Fruit fly (Drosophila melanogaster) whole organism, embryonic: ENCODE results near the gene Mo25.
A peak's percentile ranks its signal among the peaks of the same experiment; 100 is the strongest.

Experiments used
- Atf3 ChIP-seq: fragments of 200-800 bp; sonication (Bioruptor generic); optimal IDR thresholded peaks from 3 replicates; lab custom pipeline; 2016; ENCODE audit warnings: missing biosample characterization, missing genetic modification characterization
- Bgb ChIP-seq: fragments of 200-800 bp; sonication (Bioruptor generic); IDR thresholded peaks from 2 replicates; pipeline ENCODE4 v1.3.6; 2022; ENCODE audit warnings: missing biosample characterization, missing genetic modification characterization; ENCODE audit not compliant: partially characterized antibody
- CG12659 ChIP-seq: fragments of 200-800 bp; sonication (Bioruptor generic); optimal IDR thresholded peaks from 3 replicates; lab custom pipeline; 2017; ENCODE audit warnings: mild to moderate bottlenecking, missing biosample characterization, missing genetic modification reagents, missing genetic modification characterization
- CG13296 ChIP-seq: fragments of 200-800 bp; sonication (Bioruptor generic); optimal IDR thresholded peaks from 3 replicates; lab custom pipeline; 2018; ENCODE audit warnings: missing biosample characterization, mild to moderate bottlenecking, missing genetic modification characterization
- CG14710 ChIP-seq: fragments of 200-800 bp; sonication (Bioruptor generic); optimal IDR thresholded peaks from 3 replicates; lab custom pipeline; 2019; ENCODE audit warnings: missing biosample characterization, mild to moderate bottlenecking, missing genetic modification characterization, moderate library complexity
- CG15601 ChIP-seq: fragments of 200-800 bp; sonication (Bioruptor generic); optimal IDR thresholded peaks from 3 replicates; lab custom pipeline; 2019; ENCODE audit warnings: missing biosample characterization, mild to moderate bottlenecking, missing genetic modification characterization, moderate library complexity
- CG16813 ChIP-seq: fragments of 200-800 bp; sonication (Bioruptor generic); IDR thresholded peaks from 3 replicates; pipeline ENCODE4 v1.3.6; 2022; ENCODE audit warnings: missing biosample characterization, missing genetic modification characterization; ENCODE audit not compliant: partially characterized antibody
- CG17361 ChIP-seq: fragments of 200-800 bp; sonication (Bioruptor generic); IDR thresholded peaks from 3 replicates; pipeline ENCODE4 v1.3.6; 2022; ENCODE audit warnings: missing biosample characterization, missing genetic modification characterization
- CG18619 ChIP-seq: fragments of 200-800 bp; sonication (Bioruptor generic); optimal IDR thresholded peaks from 3 replicates; lab custom pipeline; 2017; ENCODE audit warnings: missing biosample characterization, mild to moderate bottlenecking, missing genetic modification characterization
- CG2116 ChIP-seq: fragments of 200-800 bp; sonication (Bioruptor generic); optimal IDR thresholded peaks from 3 replicates; lab custom pipeline; 2018; ENCODE audit warnings: missing biosample characterization, mild to moderate bottlenecking, missing genetic modification characterization
- CG2129 ChIP-seq: fragments of 200-800 bp; sonication (Bioruptor generic); IDR thresholded peaks from 2 replicates; pipeline ENCODE4 v1.3.6; 2022; ENCODE audit warnings: missing biosample characterization, missing genetic modification characterization; ENCODE audit not compliant: partially characterized antibody
- CG2712 ChIP-seq: fragments of 200-800 bp; optimal IDR thresholded peaks from 3 replicates; lab custom pipeline; 2019; ENCODE audit warnings: missing biosample characterization, mild to moderate bottlenecking, missing genetic modification characterization, moderate library complexity
- CG30020 ChIP-seq: fragments of 200-800 bp; optimal IDR thresholded peaks from 2 replicates; lab custom pipeline; 2019; ENCODE audit warnings: missing biosample characterization, mild to moderate bottlenecking, missing genetic modification characterization, moderate library complexity
- CG3407 ChIP-seq: fragments of 200-800 bp; sonication (Bioruptor generic); optimal IDR thresholded peaks from 2 replicates; lab custom pipeline; 2018; ENCODE audit warnings: missing biosample characterization, mild to moderate bottlenecking, missing genetic modification characterization
- CG34224 ChIP-seq: fragments of 200-800 bp; sonication (Bioruptor generic); IDR thresholded peaks from 3 replicates; pipeline ENCODE4 v1.3.6; 2022; ENCODE audit warnings: missing biosample characterization, missing genetic modification characterization; ENCODE audit not compliant: partially characterized antibody
- CG6654 ChIP-seq: fragments of 200-800 bp; sonication (Bioruptor generic); optimal IDR thresholded peaks from 2 replicates; lab custom pipeline; 2017; ENCODE audit warnings: missing biosample characterization, mild to moderate bottlenecking, missing genetic modification characterization
- CG8388 ChIP-seq: fragments of 200-800 bp; sonication (Bioruptor generic); optimal IDR thresholded peaks from 2 replicates; lab custom pipeline; 2019; ENCODE audit warnings: missing biosample characterization, mild to moderate bottlenecking, missing genetic modification characterization, moderate library complexity
- CG8924 ChIP-seq: fragments of 200-800 bp; optimal IDR thresholded peaks from 3 replicates; lab custom pipeline; 2019; ENCODE audit warnings: missing biosample characterization, mild to moderate bottlenecking, missing genetic modification characterization, moderate library complexity
- CG9797 ChIP-seq: fragments of 200-800 bp; sonication (Bioruptor generic); optimal IDR thresholded peaks from 3 replicates; lab custom pipeline; 2018; ENCODE audit warnings: missing biosample characterization, mild to moderate bottlenecking, missing genetic modification characterization
- CHES-1-like ChIP-seq: fragments of 200-800 bp; sonication (Bioruptor generic); optimal IDR thresholded peaks from 2 replicates; lab custom pipeline; 2016; ENCODE audit warnings: missing biosample characterization, missing genetic modification characterization
- D ChIP-seq, 2 experiments: fragments of 200-800 bp in 1 of 2; fragments of >200 bp in 1 of 2; sonication (Bioruptor generic) in 1 of 2; optimal IDR thresholded peaks; 2 replicates in 1 of 2; 3 replicates in 1 of 2; lab custom pipeline; 2017; ENCODE audit warnings: mild to moderate bottlenecking in 1 of 2, missing biosample characterization in 1 of 2, missing genetic modification characterization in 1 of 2, missing genetic modification reagents in 1 of 2
- E2f2 ChIP-seq: fragments of 200-800 bp; sonication (Bioruptor generic); IDR thresholded peaks from 2 replicates; pipeline ENCODE4 v1.3.6; 2022; ENCODE audit warnings: missing biosample characterization, missing genetic modification characterization
- H2.0 ChIP-seq: fragments of 200-800 bp; sonication (Bioruptor generic); IDR thresholded peaks from 2 replicates; pipeline ENCODE4 v1.3.6; 2022; ENCODE audit warnings: missing biosample characterization, missing genetic modification characterization
- MBD-R2 ChIP-seq: fragments of 200-800 bp; sonication (Bioruptor generic); IDR thresholded peaks from 2 replicates; pipeline ENCODE4 v1.3.6; 2022; ENCODE audit warnings: missing biosample characterization, missing genetic modification characterization
- MESR4 ChIP-seq: fragments of 200-800 bp; sonication (Bioruptor generic); optimal IDR thresholded peaks from 2 replicates; lab custom pipeline; 2018; ENCODE audit warnings: missing biosample characterization, mild to moderate bottlenecking, missing genetic modification characterization, moderate library complexity
- Ravus ChIP-seq: fragments of 200-800 bp; sonication (Bioruptor generic); IDR thresholded peaks from 2 replicates; pipeline ENCODE4 v1.3.6; 2022; ENCODE audit warnings: missing biosample characterization, missing genetic modification characterization
- Scr ChIP-seq: fragments of 200-800 bp; sonication (Bioruptor generic); IDR thresholded peaks from 2 replicates; pipeline ENCODE4 v1.3.6; 2022; ENCODE audit warnings: missing biosample characterization, missing genetic modification characterization; ENCODE audit not compliant: partially characterized antibody
- Six4 ChIP-seq: fragments of 200-800 bp; sonication (Bioruptor generic); optimal IDR thresholded peaks from 2 replicates; lab custom pipeline; 2016; ENCODE audit warnings: missing biosample characterization, missing genetic modification characterization
- Sry-δ ChIP-seq: fragments of 200-800 bp; sonication (Bioruptor generic); optimal IDR thresholded peaks from 2 replicates; lab custom pipeline; 2016; ENCODE audit warnings: missing biosample characterization, missing genetic modification characterization
- Stat92E ChIP-seq, 3 experiments: fragments of >200 bp in 2 of 3; fragments of 200-800 bp in 1 of 3; sonication (Bioruptor generic) in 1 of 3; optimal IDR thresholded peaks; 2 replicates each; lab custom pipeline; 2017 to 2019; ENCODE audit warnings: missing biosample characterization in 3 of 3, missing genetic modification characterization in 3 of 3, mild to moderate bottlenecking in 1 of 3, moderate library complexity in 1 of 3
- YL-1 ChIP-seq: fragments of 200-800 bp; sonication (Bioruptor generic); optimal IDR thresholded peaks from 3 replicates; lab custom pipeline; 2017; ENCODE audit warnings: missing biosample characterization, mild to moderate bottlenecking, missing genetic modification characterization
- amos ChIP-seq: fragments of 200-800 bp; sonication (Bioruptor generic); IDR thresholded peaks from 2 replicates; pipeline ENCODE4 v1.3.6; 2022; ENCODE audit warnings: missing biosample characterization, missing genetic modification characterization; ENCODE audit not compliant: partially characterized antibody
- dm ChIP-seq: fragments of 200-800 bp; sonication (Bioruptor generic); optimal IDR thresholded peaks from 3 replicates; lab custom pipeline; 2016; ENCODE audit warnings: missing biosample characterization, missing genetic modification characterization
- eve ChIP-seq, 2 experiments: fragments of >200 bp; optimal IDR thresholded peaks; 2 replicates each; lab custom pipeline; 2017; ENCODE audit warnings: missing biosample characterization in 2 of 2, missing genetic modification characterization in 2 of 2
- fu2 ChIP-seq: fragments of 200-800 bp; sonication (Bioruptor generic); optimal IDR thresholded peaks from 2 replicates; lab custom pipeline; 2016; ENCODE audit warnings: missing biosample characterization, missing genetic modification characterization
- gfzf ChIP-seq: fragments of 200-800 bp; sonication (Bioruptor generic); optimal IDR thresholded peaks from 2 replicates; lab custom pipeline; 2016; ENCODE audit warnings: missing biosample characterization, mild to moderate bottlenecking, missing genetic modification characterization, moderate library complexity
- hbn ChIP-seq: fragments of 200-800 bp; sonication (Bioruptor generic); IDR thresholded peaks from 2 replicates; pipeline ENCODE4 v1.3.6; 2022; ENCODE audit warnings: missing biosample characterization, missing genetic modification characterization; ENCODE audit not compliant: partially characterized antibody
- lbe ChIP-seq: fragments of 200-800 bp; sonication (Bioruptor generic); optimal IDR thresholded peaks from 2 replicates; lab custom pipeline; 2016; ENCODE audit warnings: missing biosample characterization, mild to moderate bottlenecking, missing genetic modification characterization
- lola ChIP-seq, 3 experiments: fragments of >200 bp in 2 of 3; fragments of 200-800 bp in 1 of 3; sonication (Bioruptor generic) in 1 of 3; optimal IDR thresholded peaks; 2 replicates each; lab custom pipeline; 2017 to 2019; ENCODE audit warnings: missing biosample characterization in 3 of 3, missing genetic modification characterization in 3 of 3, mild to moderate bottlenecking in 1 of 3, moderate library complexity in 1 of 3
- lov ChIP-seq, 2 experiments: fragments of 200-800 bp in 1 of 2; fragments of >200 bp in 1 of 2; sonication (Bioruptor generic) in 1 of 2; IDR thresholded peaks in 1 of 2; optimal IDR thresholded peaks in 1 of 2; 2 replicates in 1 of 2; 3 replicates in 1 of 2; pipeline versions ENCODE4 v1.3.6 to Lab custom; 2017 to 2022; ENCODE audit warnings: missing biosample characterization in 1 of 2, missing genetic modification characterization in 1 of 2
- odd ChIP-seq: fragments of 200-800 bp; sonication (Bioruptor generic); optimal IDR thresholded peaks from 2 replicates; lab custom pipeline; 2017; ENCODE audit warnings: missing biosample characterization, mild to moderate bottlenecking, missing genetic modification characterization
- prd ChIP-seq, 3 experiments: fragments of >200 bp in 2 of 3; fragments of 200-800 bp in 1 of 3; sonication (Bioruptor generic) in 1 of 3; optimal IDR thresholded peaks in 2 of 3; IDR thresholded peaks in 1 of 3; 2 replicates in 2 of 3; 3 replicates in 1 of 3; pipeline versions ENCODE4 v1.3.6 to Lab custom; 2017 to 2022; ENCODE audit warnings: missing biosample characterization in 1 of 3, missing genetic modification characterization in 1 of 3
- pzg ChIP-seq: fragments of 200-800 bp; sonication (Bioruptor generic); optimal IDR thresholded peaks from 3 replicates; lab custom pipeline; 2018; ENCODE audit warnings: missing biosample characterization, mild to moderate bottlenecking, missing genetic modification characterization, moderate library complexity
- ranshi ChIP-seq: fragments of 200-800 bp; sonication (Bioruptor generic); IDR thresholded peaks from 2 replicates; pipeline ENCODE4 v1.3.6; 2022; ENCODE audit warnings: missing biosample characterization, missing genetic modification characterization
- trem ChIP-seq: fragments of 200-800 bp; optimal IDR thresholded peaks from 3 replicates; lab custom pipeline; 2019; ENCODE audit warnings: missing biosample characterization, mild to moderate bottlenecking, missing genetic modification characterization, moderate library complexity
- unc-4 ChIP-seq: fragments of 200-800 bp; sonication (Bioruptor generic); IDR thresholded peaks from 2 replicates; pipeline ENCODE4 v1.3.6; 2022; ENCODE audit warnings: missing biosample characterization, missing genetic modification characterization; ENCODE audit not compliant: partially characterized antibody

Mo25 gene

dm6 chr3L:16612152-16612551 lies 3.1 kb downstream of the Mo25 start, which contains the start of gene CG4101 (continued):
- TF ChIP-seq fu2, result peak; percentile 78
- TF ChIP-seq CG6654 (GFP tag; lab: Kevin White, UChicago), result no peak
- no peak for TF ChIP-seq lov (optimal IDR thresholded peaks at IDR 0.05; lab: Kevin White, UChicago)
- peak; percentile 33; the same call in 1 of the 3 replicates for TF ChIP-seq lov (GFP tag; IDR thresholded peaks at IDR 0.05; lab: Robert Waterston, UW)
- TF ChIP-seq dm (GFP tag; lab: Kevin White, UChicago), result peak; percentile 27
- TF ChIP-seq Ravus (GFP tag; lab: Robert Waterston, UW), result peak; percentile 28; the same call in 1 of the 2 replicates
- TF ChIP-seq CG18619, result peak; percentile 50
- peak; percentile 77 for TF ChIP-seq H2.0 (GFP tag; lab: Robert Waterston, UW)
- TF ChIP-seq Stat92E (GFP tag; optimal IDR thresholded peaks at IDR 0.05; lab: Kevin White, UChicago), result no peak
- peak; percentile 65; the same call in 1 of the 2 replicates for TF ChIP-seq E2f2 (GFP tag; lab: Robert Waterston, UW)
- TF ChIP-seq CG8388 (GFP tag; lab: Kevin White, UChicago), result peak; percentile 52
- TF ChIP-seq CG3407 (GFP tag; lab: Kevin White, UChicago), result peak; percentile 31
- peak; percentile 80 for TF ChIP-seq CG15601 (tag; lab: Kevin White, UChicago)

dm6 chr3L:16610201-16610600 lies 5.1 kb downstream of the Mo25 start, which contains the start of gene Prosbeta6:
TSS of gene Prosbeta6 (minus strand) at chr3L:16610418.
- TF ChIP-seq Six4 (GFP tag; lab: Kevin White, UChicago), result no peak
- TF ChIP-seq CG13296 (GFP tag; lab: Kevin White, UChicago), result no peak
- peak; percentile 62 for TF ChIP-seq amos (GFP tag; lab: Robert Waterston, UW)
- TF ChIP-seq unc-4, result peak; percentile 54; the same call in 1 of the 2 replicates
- no peak for TF ChIP-seq lola (GFP tag; optimal IDR thresholded peaks at IDR 0.05; lab: Kevin White, UChicago)
- peak; percentile 66 for TF ChIP-seq pzg
- TF ChIP-seq CG2116 (GFP tag; lab: Kevin White, UChicago), result peak; percentile 16
- TF ChIP-seq Atf3 (GFP tag; lab: Kevin White, UChicago), result no peak
- peak; percentile 39 for TF ChIP-seq CG12659 (GFP tag; lab: Kevin White, UChicago)
- peak; percentile 71 for TF ChIP-seq CG9797 (GFP tag; lab: Kevin White, UChicago)
- peak; percentile 69 for TF ChIP-seq gfzf (GFP tag; lab: Kevin White, UChicago)
- peak; percentile 13 for TF ChIP-seq YL-1 (GFP tag; lab: Kevin White, UChicago)
- TF ChIP-seq CG16813 (GFP tag; lab: Robert Waterston, UW), result peak; percentile 44; the same call in 2 of the 3 replicates
- no peak for TF ChIP-seq prd (optimal IDR thresholded peaks at IDR 0.05; lab: Kevin White, UChicago)
- no peak for TF ChIP-seq prd (GFP tag; IDR thresholded peaks at IDR 0.05; lab: Robert Waterston, UW)
- TF ChIP-seq trem (tag; lab: Kevin White, UChicago), result peak; percentile 55
- peak; percentile 27 for TF ChIP-seq CG14710 (tag; lab: Kevin White, UChicago)
- peak; percentile 43 for TF ChIP-seq hbn (GFP tag; lab: Robert Waterston, UW)
- TF ChIP-seq CG2129 (GFP tag; lab: Robert Waterston, UW), result 0 out of 2 replicates have a peak, but pooled peaks have one; percentile 12
- TF ChIP-seq CG34224 (GFP tag; lab: Robert Waterston, UW), result peak; percentile 50; the same call in 2 of the 3 replicates
- peak; percentile 59 for TF ChIP-seq Scr (GFP tag; lab: Robert Waterston, UW)
- no peak for TF ChIP-seq odd
- TF ChIP-seq CG2712 (tag; lab: Kevin White, UChicago), result peak; percentile 18
- TF ChIP-seq CG30020, result peak; percentile 14
- TF ChIP-seq D (optimal IDR thresholded peaks at IDR 0.05; lab: Kevin White, UChicago), result no peak
- TF ChIP-seq D (GFP tag; optimal IDR thresholded peaks at IDR 0.05; lab: Kevin White, UChicago), result no peak
- no peak for TF ChIP-seq eve (GFP tag; optimal IDR thresholded peaks at IDR 0.05; lab: Kevin White, UChicago)
- peak; percentile 15 for TF ChIP-seq lbe (GFP tag; lab: Kevin White, UChicago)
- TF ChIP-seq CHES-1-like, result no peak
- TF ChIP-seq CG8924 (tag; lab: Kevin White, UChicago), result no peak
- TF ChIP-seq MESR4 (GFP tag; lab: Kevin White, UChicago), result peak; percentile 60
- peak; percentile 50 for TF ChIP-seq Sry-δ (GFP tag; lab: Kevin White, UChicago)
- TF ChIP-seq Bgb (GFP tag; lab: Robert Waterston, UW), result peak; percentile 56
- peak; percentile 59 for TF ChIP-seq MBD-R2 (GFP tag; lab: Robert Waterston, UW)
- TF ChIP-seq ranshi (GFP tag; lab: Robert Waterston, UW), result no peak
- no peak for TF ChIP-seq CG17361 (GFP tag; lab: Robert Waterston, UW)
